Worm (Caenorhabditis elegans) whole organism, late embryonic: ENCODE results near the gene Y105C5A.26.

Experiments used
- C08G9.2 ChIP-seq: sonication (generic microtip); optimal IDR thresholded peaks from 2 replicates; lab custom pipeline; 2016; ENCODE audit warnings: mild to moderate bottlenecking, missing genetic modification characterization, moderate library complexity, missing compliant biosample characterization
- C38D4.7 ChIP-seq: fragments of 200-800 bp; sonication (Bioruptor generic); optimal IDR thresholded peaks from 2 replicates; lab custom pipeline; 2018; ENCODE audit warnings: mild to moderate bottlenecking, missing genetic modification characterization, moderate library complexity, missing compliant biosample characterization
- T23F11.4 ChIP-seq: fragments of 200-800 bp; sonication (Bioruptor generic); optimal IDR thresholded peaks from 2 replicates; lab custom pipeline; 2018; ENCODE audit warnings: mild to moderate bottlenecking, missing genetic modification characterization, missing compliant biosample characterization
- Y22D7AL.16 ChIP-seq: sonication (generic microtip); optimal IDR thresholded peaks from 2 replicates; lab custom pipeline; 2016; ENCODE audit warnings: missing genetic modification characterization, missing compliant biosample characterization
- ama-1 ChIP-seq: fragments of 150-350 bp; optimal IDR thresholded peaks from 2 replicates; lab custom pipeline; 2014
- ceh-14 ChIP-seq: sonication (generic microtip); optimal IDR thresholded peaks from 2 replicates; lab custom pipeline; 2016; ENCODE audit warnings: missing genotype, missing genetic modification characterization, missing compliant biosample characterization
- ceh-18 ChIP-seq: sonication (generic microtip); optimal IDR thresholded peaks from 2 replicates; lab custom pipeline; 2016; ENCODE audit warnings: missing genetic modification characterization, missing compliant biosample characterization
- ceh-19 ChIP-seq: fragments of 200-800 bp; sonication (Bioruptor generic); optimal IDR thresholded peaks from 2 replicates; lab custom pipeline; 2018; ENCODE audit warnings: mild to moderate bottlenecking, missing genetic modification characterization, missing compliant biosample characterization
- ceh-22 ChIP-seq: sonication (generic microtip); optimal IDR thresholded peaks from 2 replicates; lab custom pipeline; 2017; ENCODE audit warnings: missing biosample characterization, missing genetic modification characterization
- ceh-24 ChIP-seq: sonication (generic microtip); optimal IDR thresholded peaks from 2 replicates; lab custom pipeline; 2016; ENCODE audit warnings: mild to moderate bottlenecking, missing genetic modification characterization, missing compliant biosample characterization
- ceh-31 ChIP-seq: sonication (generic microtip); optimal IDR thresholded peaks from 2 replicates; lab custom pipeline; 2016; ENCODE audit warnings: missing genetic modification characterization, missing compliant biosample characterization
- ceh-45 ChIP-seq: fragments of 200-800 bp; sonication (Bioruptor generic); IDR thresholded peaks from 2 replicates; pipeline ENCODE4 v1.3.6; 2022; ENCODE audit warnings: missing genetic modification reagents, missing genetic modification characterization, missing compliant biosample characterization
- ceh-48 ChIP-seq: sonication (generic microtip); optimal IDR thresholded peaks from 2 replicates; lab custom pipeline; 2016; ENCODE audit warnings: missing genetic modification characterization, inconsistent platforms, missing compliant biosample characterization
- ceh-9 ChIP-seq: sonication (generic microtip); optimal IDR thresholded peaks from 2 replicates; lab custom pipeline; 2016; ENCODE audit warnings: mild to moderate bottlenecking, missing genetic modification characterization, inconsistent platforms, missing compliant biosample characterization
- che-1 ChIP-seq: sonication (generic microtip); optimal IDR thresholded peaks from 2 replicates; lab custom pipeline; 2016; ENCODE audit warnings: mild to moderate bottlenecking, missing genetic modification characterization, missing compliant biosample characterization
- dve-1 ChIP-seq: sonication (generic microtip); optimal IDR thresholded peaks from 2 replicates; lab custom pipeline; 2017; ENCODE audit warnings: antibody characterized with exemption, mild to moderate bottlenecking, missing genetic modification characterization, missing compliant biosample characterization
- elt-2 ChIP-seq: sonication (generic microtip); optimal IDR thresholded peaks from 2 replicates; lab custom pipeline; 2016; ENCODE audit warnings: missing genetic modification reagents, missing genetic modification characterization, missing compliant biosample characterization
- elt-4 ChIP-seq: sonication (generic microtip); optimal IDR thresholded peaks from 2 replicates; lab custom pipeline; 2016; ENCODE audit warnings: missing genetic modification characterization, missing compliant biosample characterization
- eyg-1 ChIP-seq: sonication (generic microtip); optimal IDR thresholded peaks from 2 replicates; lab custom pipeline; 2016; ENCODE audit warnings: missing genotype, missing genetic modification characterization, missing compliant biosample characterization
- fkh-10 ChIP-seq: fragments of 150-350 bp; optimal IDR thresholded peaks from 2 replicates; lab custom pipeline; 2014; ENCODE audit warnings: missing biosample characterization, missing genetic modification reagents, missing genetic modification characterization
- gmeb-2 ChIP-seq: sonication (generic microtip); optimal IDR thresholded peaks from 2 replicates; lab custom pipeline; 2016; ENCODE audit warnings: missing genetic modification characterization, inconsistent platforms, missing compliant biosample characterization
- hlh-8 ChIP-seq: sonication (generic microtip); optimal IDR thresholded peaks from 2 replicates; lab custom pipeline; 2016; ENCODE audit warnings: missing genotype, missing genetic modification characterization, missing compliant biosample characterization
- lim-6 ChIP-seq: sonication (generic microtip); optimal IDR thresholded peaks from 2 replicates; lab custom pipeline; 2016; ENCODE audit warnings: missing genetic modification characterization, missing compliant biosample characterization
- madf-2 ChIP-seq: sonication (generic microtip); optimal IDR thresholded peaks from 2 replicates; lab custom pipeline; 2017; ENCODE audit warnings: missing genetic modification characterization, missing compliant biosample characterization
- mec-3 ChIP-seq: sonication (generic microtip); optimal IDR thresholded peaks from 2 replicates; lab custom pipeline; 2016; ENCODE audit warnings: borderline replicate concordance, missing genetic modification characterization, missing compliant biosample characterization
- nfya-1 ChIP-seq: sonication (generic microtip); optimal IDR thresholded peaks from 2 replicates; lab custom pipeline; 2017; ENCODE audit warnings: missing genetic modification characterization, mild to moderate bottlenecking, missing compliant biosample characterization, antibody characterized with exemption, moderate library complexity
- pag-3 ChIP-seq: sonication (generic microtip); optimal IDR thresholded peaks from 2 replicates; lab custom pipeline; 2016; ENCODE audit warnings: missing compliant biosample characterization, missing genetic modification characterization, borderline replicate concordance
- pat-9 ChIP-seq: fragments of 200-800 bp; sonication (Bioruptor generic); optimal IDR thresholded peaks from 2 replicates; lab custom pipeline; 2018; ENCODE audit warnings: mild to moderate bottlenecking, missing genetic modification characterization, moderate library complexity, missing compliant biosample characterization
- pax-1 ChIP-seq: fragments of 150-350 bp; optimal IDR thresholded peaks from 2 replicates; lab custom pipeline; 2014; ENCODE audit warnings: missing biosample characterization, missing genetic modification characterization
- pha-2 ChIP-seq: sonication (generic microtip); optimal IDR thresholded peaks from 2 replicates; lab custom pipeline; 2017; ENCODE audit warnings: mild to moderate bottlenecking, missing genetic modification characterization, missing compliant biosample characterization
- ref-2 ChIP-seq: sonication (generic microtip); optimal IDR thresholded peaks from 2 replicates; lab custom pipeline; 2016; ENCODE audit warnings: missing genetic modification characterization, missing compliant biosample characterization
- sox-2 ChIP-seq: fragments of 200-800 bp; sonication (Bioruptor generic); IDR thresholded peaks from 2 replicates; pipeline ENCODE4 v1.3.6; 2022; ENCODE audit warnings: missing genetic modification reagents, missing genetic modification characterization, missing compliant biosample characterization
- sox-4 ChIP-seq: sonication (generic microtip); optimal IDR thresholded peaks from 2 replicates; lab custom pipeline; 2017; ENCODE audit warnings: mild to moderate bottlenecking, missing genetic modification characterization, inconsistent platforms, missing compliant biosample characterization
- syd-9 ChIP-seq: sonication (generic microtip); optimal IDR thresholded peaks from 2 replicates; lab custom pipeline; 2016; ENCODE audit warnings: mild to moderate bottlenecking, missing genetic modification characterization, moderate library complexity, missing compliant biosample characterization
- unc-42 ChIP-seq: sonication (generic microtip); optimal IDR thresholded peaks from 2 replicates; lab custom pipeline; 2016; ENCODE audit warnings: missing genotype, missing genetic modification characterization, missing compliant biosample characterization
- unc-55 ChIP-seq: sonication (generic microtip); optimal IDR thresholded peaks from 2 replicates; lab custom pipeline; 2017; ENCODE audit warnings: missing biosample characterization, missing genetic modification reagents, missing genetic modification characterization
- ztf-16 ChIP-seq: sonication (generic microtip); optimal IDR thresholded peaks from 2 replicates; lab custom pipeline; 2017; ENCODE audit warnings: missing genetic modification characterization, missing compliant biosample characterization

Y105C5A.26 gene

ce11 chrIV:15696786-15697185 is 15.4 kb upstream of the Y105C5A.26 start:
- TF ChIP-seq ztf-16 (tag; lab: Kevin White, UChicago), result no peak
- TF ChIP-seq gmeb-2 (tag; lab: Kevin White, UChicago), result no peak
- TF ChIP-seq ceh-18 (tag; lab: Kevin White, UChicago), result peak; percentile 78
- no peak for TF ChIP-seq eyg-1
- no peak for TF ChIP-seq fkh-10
- TF ChIP-seq ceh-19 (GFP tag; lab: Kevin White, UChicago), result peak; percentile 18
- peak; percentile 14 for TF ChIP-seq ceh-14 (tag; lab: Kevin White, UChicago)
- TF ChIP-seq ceh-31, result peak; percentile 74
- peak; percentile 60 for TF ChIP-seq unc-55 (GFP tag; lab: Kevin White, UChicago)
- TF ChIP-seq C38D4.7 (GFP tag; lab: Kevin White, UChicago), result no peak
- TF ChIP-seq unc-42 (tag; lab: Kevin White, UChicago), result peak; percentile 44
- peak; percentile 55 for TF ChIP-seq nfya-1
- TF ChIP-seq ceh-9 (tag; lab: Kevin White, UChicago), result no peak

ce11 chrIV:15695274-15695673 is 13.9 kb upstream of the Y105C5A.26 start:
- no peak for TF ChIP-seq elt-4
- TF ChIP-seq, all 69 proteins: peak for 0

DNA sequence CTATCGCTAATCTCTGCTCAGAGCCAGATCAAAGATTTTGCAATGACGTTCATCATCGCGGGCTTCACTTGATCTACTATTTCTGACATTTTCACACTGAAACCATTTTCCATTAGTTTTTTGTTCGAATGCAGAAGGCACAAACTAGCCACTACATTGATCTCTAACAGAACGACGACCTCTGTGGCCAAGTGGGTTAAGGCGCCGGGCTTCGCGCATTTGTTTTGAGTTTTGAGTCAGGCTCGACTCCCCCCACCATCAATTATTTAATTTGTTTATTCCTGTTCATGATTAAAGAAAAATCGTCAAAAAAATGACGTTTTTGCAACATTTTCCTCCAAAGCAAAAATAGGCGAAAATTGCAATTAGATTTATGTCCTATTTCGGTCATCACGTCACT is 11.9 kb upstream of the Y105C5A.26 start:
- TF ChIP-seq ceh-19 (GFP tag; lab: Kevin White, UChicago), result no peak
- no peak for TF ChIP-seq syd-9 (tag; lab: Kevin White, UChicago)
- no peak for TF ChIP-seq elt-4
- no peak for TF ChIP-seq ceh-24 (tag; lab: Kevin White, UChicago)

ce11 chrIV:15691829-15692228 is 10.5 kb upstream of the Y105C5A.26 start:
- TF ChIP-seq sox-4 (tag; lab: Kevin White, UChicago) (no peak), ceh-22 (tag; lab: Kevin White, UChicago) (no peak), pag-3 (tag; lab: Kevin White, UChicago) (no peak), syd-9 (tag; lab: Kevin White, UChicago) (no peak), T23F11.4 (GFP tag; lab: Kevin White, UChicago) (no peak), pha-2 (tag; lab: Kevin White, UChicago) (no peak)
- TF ChIP-seq, all 69 proteins: peak for 0

- no peak for TF ChIP-seq C08G9.2 (tag; lab: Kevin White, UChicago)
- TF ChIP-seq hlh-8 (tag; lab: Kevin White, UChicago), result no peak
- TF ChIP-seq eyg-1, result no peak
- no peak for TF ChIP-seq dve-1 (tag; lab: Kevin White, UChicago)
- peak; percentile 53 for TF ChIP-seq elt-2 (tag; lab: Kevin White, UChicago)
- TF ChIP-seq pax-1 (tag; lab: Kevin White, UChicago), result no peak
- no peak for TF ChIP-seq Y22D7AL.16 (tag; lab: Kevin White, UChicago)
Observed at ce11 chrIV:15688524-15689479, 7.5 kb upstream of the Y105C5A.26 start, which contains the start of gene Y105C5A.15. Y105C5A.15 (plus strand) TSS chrIV:15689201.

- TF ChIP-seq eyg-1, result no peak
- no peak for TF ChIP-seq fkh-10
- TF ChIP-seq sox-2, result no peak
- no peak for TF ChIP-seq sox-4 (tag; lab: Kevin White, UChicago)
- TF ChIP-seq ceh-45 (GFP tag; lab: Robert Waterston, UW), result no peak
- TF ChIP-seq Y22D7AL.16 (tag; lab: Kevin White, UChicago), result no peak
- no peak for TF ChIP-seq hlh-8 (tag; lab: Kevin White, UChicago)
- TF ChIP-seq ceh-19 (GFP tag; lab: Kevin White, UChicago), result no peak
- TF ChIP-seq syd-9 (tag; lab: Kevin White, UChicago), result no peak
- TF ChIP-seq ceh-48, result no peak
- no peak for TF ChIP-seq ama-1 (lab: Kevin White, UChicago)
- no peak for TF ChIP-seq pat-9 (tag; lab: Kevin White, UChicago)
- no peak for TF ChIP-seq gmeb-2 (tag; lab: Kevin White, UChicago)
- TF ChIP-seq lim-6 (tag; lab: Kevin White, UChicago), result no peak
- no peak for TF ChIP-seq elt-2 (tag; lab: Kevin White, UChicago)
- no peak for TF ChIP-seq mec-3
- no peak for TF ChIP-seq nfya-1
- no peak for TF ChIP-seq ref-2
- TF ChIP-seq madf-2 (tag; lab: Kevin White, UChicago), result no peak
- TF ChIP-seq che-1 (tag; lab: Kevin White, UChicago), result no peak
Observed at ce11 chrIV:15687825-15688224, 6.5 kb upstream of the Y105C5A.26 start.
